Worm (Caenorhabditis elegans): ENCODE measurements around the gene str-33.

DNA sequence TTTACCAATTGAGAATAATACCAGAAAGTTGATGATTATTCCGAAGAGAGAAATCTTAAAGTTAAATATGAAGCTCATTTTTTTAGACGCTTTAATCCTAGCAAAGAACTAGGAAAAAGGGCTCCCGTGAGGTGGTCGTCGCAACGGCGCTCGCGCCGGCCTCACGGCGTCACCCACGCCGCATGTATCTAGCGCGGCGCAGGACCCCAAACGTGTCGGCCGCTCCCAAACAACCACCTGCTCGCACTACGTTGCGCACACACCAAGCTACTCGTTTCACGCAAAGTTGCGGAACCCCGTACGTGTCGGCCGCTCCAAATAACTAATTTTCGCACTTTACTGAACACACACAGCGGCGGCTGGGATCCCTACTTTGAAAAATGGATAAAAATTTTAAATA lies 18.1 kb downstream of the str-33 start:
- TF ChIP-seq ceh-82 (tag; optimal IDR thresholded peaks at IDR 0.05): no peak
- no peak for TF ChIP-seq saeg-2 (GFP tag; IDR thresholded peaks at IDR 0.05)
- TF ChIP-seq fos-1 (tag; optimal IDR thresholded peaks at IDR 0.05): no peak
- TF ChIP-seq pha-4 (GFP tag; IDR thresholded peaks at IDR 0.05): no peak
- no peak for TF ChIP-seq pha-4 (tag; optimal IDR thresholded peaks at IDR 0.05)
- no peak for TF ChIP-seq nhr-237 (tag; optimal IDR thresholded peaks at IDR 0.05)
- no peak for TF ChIP-seq nhr-41 (GFP tag; IDR thresholded peaks at IDR 0.05)
- TF ChIP-seq nhr-77 (tag; optimal IDR thresholded peaks at IDR 0.05): no peak

All from whole organism, L4 larva.